Worm (Caenorhabditis elegans): ENCODE results near the gene K09C6.8.
"Not testable (repeated sequence)": the region's sequence is repeated elsewhere in the genome, so short reads cannot be mapped to it uniquely, and the experiment has no call there.

Gene K09C6.8

ce11 chrV:838984-839471 is 4.0 kb downstream of the K09C6.8 start, which contains the start of the genes K09C6.7 and K09C6.10:
Gene K09C6.7 (minus strand): TSS chrV:839084.
Gene K09C6.10 (plus strand): TSS chrV:839421.
- TF ChIP-seq elt-1 (tag; optimal IDR thresholded peaks at IDR 0.05); unc-62 (GFP tag; optimal IDR thresholded peaks at IDR 0.05); elt-2 (tag; optimal IDR thresholded peaks at IDR 0.05): not testable (repeated sequence)

ce11 chrV:833368-833767 is 9.7 kb downstream of the K09C6.8 start, which contains the start of gene F41H8.1:
Gene F41H8.1 (plus strand): TSS chrV:833668.
- TF ChIP-seq snpc-4 (tag; optimal IDR thresholded peaks at IDR 0.05) (no peak), hmg-11 (tag; optimal IDR thresholded peaks at IDR 0.05) (no peak), zag-1 (tag; optimal IDR thresholded peaks at IDR 0.05) (no peak), lin-15B (tag; optimal IDR thresholded peaks at IDR 0.05) (no peak), ztf-4 (tag; optimal IDR thresholded peaks at IDR 0.05) (no peak), elt-3 (tag; optimal IDR thresholded peaks at IDR 0.05) (no peak), skn-1 (tag; optimal IDR thresholded peaks at IDR 0.05) (no peak), lsy-12 (tag; optimal IDR thresholded peaks at IDR 0.05) (no peak), unc-62 (GFP tag; optimal IDR thresholded peaks at IDR 0.05) (no peak), elt-2 (tag; optimal IDR thresholded peaks at IDR 0.05) (no peak), ceh-9 (tag; optimal IDR thresholded peaks at IDR 0.05) (no peak), nhr-237 (tag; optimal IDR thresholded peaks at IDR 0.05) (no peak), R02D3.7 (tag; optimal IDR thresholded peaks at IDR 0.05) (no peak), nhr-11 (tag; optimal IDR thresholded peaks at IDR 0.05) (no peak), sea-2 (GFP tag; optimal IDR thresholded peaks at IDR 0.05) (no peak), ceh-82 (tag; optimal IDR thresholded peaks at IDR 0.05) (no peak), nhr-67 (tag; optimal IDR thresholded peaks at IDR 0.05) (no peak)

ce11 chrV:826097-826496 is 16.9 kb downstream of the K09C6.8 start, which contains the start of gene F41H8.2:
Gene F41H8.2 (plus strand): TSS chrV:826397.
- TF ChIP-seq elt-1 (tag; optimal IDR thresholded peaks at IDR 0.05), result no peak
- TF ChIP-seq hmg-11 (tag; optimal IDR thresholded peaks at IDR 0.05), result no peak
- TF ChIP-seq pqm-1 (tag; optimal IDR thresholded peaks at IDR 0.05), result no peak
- no peak for TF ChIP-seq unc-39 (tag; optimal IDR thresholded peaks at IDR 0.05)
- no peak for TF ChIP-seq ceh-9 (tag; optimal IDR thresholded peaks at IDR 0.05)

- TF ChIP-seq skn-1 (tag; optimal IDR thresholded peaks at IDR 0.05); snpc-4 (tag; optimal IDR thresholded peaks at IDR 0.05); fkh-10 (GFP tag; optimal IDR thresholded peaks at IDR 0.05): not testable (repeated sequence)
Measured at ce11 chrV:822922-823321, 20.1 kb downstream of the K09C6.8 start, which contains the start of gene srx-31. Gene srx-31 (minus strand): TSS chrV:823022.

- not testable (repeated sequence) for TF ChIP-seq nhr-76, ceh-28, pha-4 (tag; optimal IDR thresholded peaks at IDR 0.05)
Measured at ce11 chrV:820629-821028, 22.4 kb downstream of the K09C6.8 start, which contains the start of gene srx-32. Gene srx-32 (minus strand): TSS chrV:820729.

- TF ChIP-seq ceh-9 (tag; optimal IDR thresholded peaks at IDR 0.05), result no peak
- no peak for TF ChIP-seq lin-15B (tag; optimal IDR thresholded peaks at IDR 0.05)
- TF ChIP-seq ceh-82 (tag; optimal IDR thresholded peaks at IDR 0.05), result no peak
- no peak for TF ChIP-seq sea-2 (GFP tag; optimal IDR thresholded peaks at IDR 0.05)
- no peak for TF ChIP-seq nhr-28 (tag; optimal IDR thresholded peaks at IDR 0.05)
- TF ChIP-seq eor-1 (tag; optimal IDR thresholded peaks at IDR 0.05), result no peak
- no peak for TF ChIP-seq ceh-28 (tag; optimal IDR thresholded peaks at IDR 0.05)
- TF ChIP-seq nhr-12 (tag; optimal IDR thresholded peaks at IDR 0.05), result no peak
- no peak for TF ChIP-seq ama-1 (optimal IDR thresholded peaks at IDR 0.05)
- TF ChIP-seq lsy-12 (tag; optimal IDR thresholded peaks at IDR 0.05), result no peak
- TF ChIP-seq aly-2 (tag; optimal IDR thresholded peaks at IDR 0.05), result no peak
- TF ChIP-seq elt-3 (tag; optimal IDR thresholded peaks at IDR 0.05), result no peak
- TF ChIP-seq ztf-11 (tag; optimal IDR thresholded peaks at IDR 0.05), result no peak
- no peak for TF ChIP-seq elt-2 (tag; optimal IDR thresholded peaks at IDR 0.05)
Measured at ce11 chrV:817182-817581, 25.8 kb downstream of the K09C6.8 start, which contains the start of gene R13D11.1. Gene R13D11.1 (plus strand): TSS chrV:817482.

ce11 chrV:814716-815115 is 28.3 kb downstream of the K09C6.8 start, which contains the start of gene R13D11.3:
Gene R13D11.3 (plus strand): TSS chrV:815016.
- TF ChIP-seq ceh-16 (tag; optimal IDR thresholded peaks at IDR 0.05) (no peak), ZK546.5 (tag; optimal IDR thresholded peaks at IDR 0.05) (no peak), lin-15B (tag; optimal IDR thresholded peaks at IDR 0.05) (no peak), fos-1 (tag; optimal IDR thresholded peaks at IDR 0.05) (no peak), nhr-237 (tag; optimal IDR thresholded peaks at IDR 0.05) (no peak), nhr-67 (tag; optimal IDR thresholded peaks at IDR 0.05) (no peak), egl-27 (tag; optimal IDR thresholded peaks at IDR 0.05) (no peak), nhr-25 (tag; optimal IDR thresholded peaks at IDR 0.05) (no peak), nfya-1 (tag; optimal IDR thresholded peaks at IDR 0.05; ENCODE audit: insufficient read depth) (no peak), eor-1 (tag; optimal IDR thresholded peaks at IDR 0.05) (no peak), elt-1 (tag; optimal IDR thresholded peaks at IDR 0.05) (no peak), pqm-1 (tag; optimal IDR thresholded peaks at IDR 0.05) (no peak), fkh-10 (GFP tag; optimal IDR thresholded peaks at IDR 0.05) (no peak), nhr-23 (tag; optimal IDR thresholded peaks at IDR 0.05) (no peak)
